Fruit fly (Drosophila melanogaster): ENCODE results near the gene Orct.

DNA sequence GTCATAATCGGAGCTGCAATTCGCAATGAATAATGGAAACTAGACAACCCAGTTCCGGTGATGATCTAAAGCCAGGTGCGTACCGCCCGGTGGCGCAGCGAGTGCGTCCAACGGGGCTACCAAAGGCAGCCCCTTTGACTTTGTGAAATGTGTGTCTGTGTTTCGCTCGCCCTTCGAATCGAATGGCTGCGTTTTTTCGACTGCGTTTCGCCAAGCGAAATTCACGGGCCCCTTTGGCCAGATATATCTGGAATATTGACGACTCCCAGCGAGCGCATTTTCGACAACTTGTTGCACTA is 43.0 kb downstream of the Orct start:
- TF ChIP-seq h (optimal IDR thresholded peaks at IDR 0.05) (no peak), Sin3A (optimal IDR thresholded peaks at IDR 0.05) (no peak)
